Worm (Caenorhabditis elegans): Measurements from ENCODE around the gene F56A8.4.
A peak's percentile ranks its signal among the peaks of the same experiment; 100 is the strongest.
"Not testable (repeated sequence)": the region's sequence is repeated elsewhere in the genome, so short reads cannot be mapped to it uniquely, and the experiment has no call there.

F56A8.4 gene

DNA sequence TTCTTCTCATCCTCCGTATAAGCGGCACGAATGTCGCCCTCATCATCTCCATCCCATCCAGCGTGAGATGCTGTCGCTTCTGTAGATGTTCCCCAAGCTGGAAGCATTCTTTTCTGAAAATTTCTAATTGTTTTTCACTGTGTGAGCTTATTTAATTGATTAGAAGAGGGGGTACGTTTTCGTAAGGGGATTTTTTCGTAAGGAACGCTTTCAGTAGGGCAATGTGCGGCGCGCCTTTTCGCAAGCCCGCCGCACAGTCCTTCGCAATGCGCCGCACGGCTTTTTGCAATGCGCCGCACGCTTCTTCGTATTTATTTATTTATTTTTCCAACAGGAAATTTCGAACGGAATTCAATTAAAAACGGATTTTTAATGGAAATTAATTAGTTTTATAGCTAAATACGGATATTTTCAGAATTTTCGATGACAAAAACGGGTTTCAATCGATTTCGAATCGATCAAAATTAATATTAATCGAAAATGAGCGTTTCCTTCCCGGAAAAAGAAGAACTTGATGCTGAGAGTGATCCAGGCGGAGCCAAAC is 30.0 kb downstream of the F56A8.4 start, which contains the start of gene set-25:
Gene set-25, minus strand, starts transcription at position 120 of the 544 bp plus-strand sequence.
- TF ChIP-seq hmg-1.1 (GFP tag; IDR thresholded peaks at IDR 0.05) (peak; percentile 65), lin-38 (GFP tag; IDR thresholded peaks at IDR 0.05) (peak; percentile 47), hlh-11 (tag; optimal IDR thresholded peaks at IDR 0.05) (peak; percentile 13), pha-4 (GFP tag; IDR thresholded peaks at IDR 0.05) (peak; percentile 50; the same call in 1 of the 2 replicates), mep-1 (tag; optimal IDR thresholded peaks at IDR 0.05) (peak; percentile 36), lin-29 (GFP tag; IDR thresholded peaks at IDR 0.05) (peak; percentile 17; the same call in 1 of the 2 replicates), aha-1 (tag) (peak; percentile 27), unc-130 (GFP tag; optimal IDR thresholded peaks at IDR 0.05) (peak; percentile 13), ctbp-1 (GFP tag; IDR thresholded peaks at IDR 0.05) (peak; percentile 36; the same call in 1 of the 2 replicates), egl-43 (GFP tag; IDR thresholded peaks at IDR 0.05) (0 out of 2 replicates have a peak, but pooled peaks have one; percentile 23)
- TF ChIP-seq pha-4 (tag; optimal IDR thresholded peaks at IDR 0.05): not testable (repeated sequence)

DNA sequence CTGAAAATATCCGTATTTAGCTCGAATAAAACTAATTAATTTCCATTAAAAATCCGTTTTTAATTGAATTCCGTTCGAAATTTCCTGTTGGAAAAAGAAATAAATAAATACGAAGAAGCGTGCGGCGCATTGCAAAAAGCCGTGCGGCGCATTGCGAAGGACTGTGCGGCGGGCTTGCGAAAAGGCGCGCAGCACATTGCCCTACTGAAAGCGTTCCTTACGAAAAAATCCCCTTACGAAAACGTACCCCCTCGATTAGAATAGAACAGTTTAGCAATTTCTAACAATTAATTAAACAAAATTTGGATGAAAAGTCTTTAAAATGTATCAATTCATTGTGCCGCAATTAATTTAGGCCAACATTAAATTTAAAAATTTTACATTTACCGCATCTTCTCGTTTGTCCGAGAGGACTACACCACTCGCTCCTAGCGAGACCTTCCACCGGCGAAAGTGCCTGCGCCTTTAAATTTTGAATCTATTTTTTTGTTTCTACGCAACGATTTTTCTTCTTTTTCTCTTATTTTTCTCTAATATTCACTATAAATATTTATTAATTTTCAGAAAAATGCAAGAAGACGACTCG is 33.3 kb downstream of the F56A8.4 start, which contains the start of gene npp-18:
Gene npp-18, plus strand, starts transcription at position 565 of the 586 bp plus-strand sequence.
- TF ChIP-seq rbr-2 (tag; optimal IDR thresholded peaks at IDR 0.05) (peak; percentile 61), dpl-1 (GFP tag; optimal IDR thresholded peaks at IDR 0.05) (peak; percentile 89), F37D6.2 (tag; optimal IDR thresholded peaks at IDR 0.05) (peak; percentile 16), ctbp-1 (GFP tag; IDR thresholded peaks at IDR 0.05) (peak; percentile 70; the same call in 1 of the 2 replicates), hmg-1.1 (GFP tag; IDR thresholded peaks at IDR 0.05) (peak; percentile 86), ZK337.2 (GFP tag; IDR thresholded peaks at IDR 0.05) (0 out of 2 replicates have a peak, but pooled peaks have one; percentile 46), nhr-102 (tag; optimal IDR thresholded peaks at IDR 0.05) (peak; percentile 49), F10B5.3 (tag; optimal IDR thresholded peaks at IDR 0.05) (peak; percentile 43), lin-1 (GFP tag; IDR thresholded peaks at IDR 0.05) (0 out of 2 replicates have a peak, but pooled peaks have one; percentile 54), lin-29 (GFP tag; IDR thresholded peaks at IDR 0.05) (peak; percentile 58; the same call in 1 of the 2 replicates), pha-4 (GFP tag; IDR thresholded peaks at IDR 0.05) (peak; percentile 77), dmd-8 (GFP tag; IDR thresholded peaks at IDR 0.05) (0 out of 2 replicates have a peak, but pooled peaks have one; percentile 44), tra-1 (GFP tag; IDR thresholded peaks at IDR 0.05) (peak; percentile 71; the same call in 1 of the 2 replicates), mes-2 (tag; optimal IDR thresholded peaks at IDR 0.05; ENCODE audit: poor library complexity, severe bottlenecking) (peak; percentile 81), T26A8.4 (GFP tag; IDR thresholded peaks at IDR 0.05) (peak; percentile 87), set-16 (GFP tag; IDR thresholded peaks at IDR 0.05) (peak; percentile 55; the same call in 1 of the 2 replicates), daf-16 (tag; optimal IDR thresholded peaks at IDR 0.05) (peak; percentile 2), snpc-1.2 (GFP tag; IDR thresholded peaks at IDR 0.05) (0 out of 2 replicates have a peak, but pooled peaks have one; percentile 7), ztf-7 (tag; optimal IDR thresholded peaks at IDR 0.05) (peak; percentile 0), dmd-6 (GFP tag; IDR thresholded peaks at IDR 0.05) (peak; percentile 54), nhr-42 (GFP tag; IDR thresholded peaks at IDR 0.05) (0 out of 2 replicates have a peak, but pooled peaks have one; percentile 62), nhr-28 (tag; optimal IDR thresholded peaks at IDR 0.05) (peak; percentile 9), php-3 (GFP tag; IDR thresholded peaks at IDR 0.05) (peak; percentile 45; the same call in 1 of the 2 replicates), Y48G9A.11 (GFP tag; IDR thresholded peaks at IDR 0.05) (peak; percentile 55; the same call in 1 of the 2 replicates), ceh-62 (tag; optimal IDR thresholded peaks at IDR 0.05) (peak; percentile 12), hlh-11 (tag; optimal IDR thresholded peaks at IDR 0.05) (peak; percentile 4), vab-7 (GFP tag; IDR thresholded peaks at IDR 0.05) (peak; percentile 67), egl-43 (GFP tag; IDR thresholded peaks at IDR 0.05) (peak; percentile 76; the same call in 1 of the 2 replicates), saeg-2 (GFP tag; IDR thresholded peaks at IDR 0.05) (peak; percentile 76; the same call in 1 of the 2 replicates), lin-38 (GFP tag; IDR thresholded peaks at IDR 0.05) (peak; percentile 84), hlh-30 (tag; optimal IDR thresholded peaks at IDR 0.05; ENCODE audit: insufficient read depth) (peak; percentile 4), zfp-3 (GFP tag; conservative IDR thresholded peaks at IDR 0.05) (peak; percentile 70), D1046.2 (GFP tag; IDR thresholded peaks at IDR 0.05) (peak; percentile 77; the same call in 1 of the 2 replicates), lim-7 (GFP tag; IDR thresholded peaks at IDR 0.05) (peak; percentile 62; the same call in 1 of the 2 replicates), arid-1 (GFP tag; conservative IDR thresholded peaks at IDR 0.05) (0 out of 2 replicates have a peak, but pooled peaks have one; percentile 15), ceh-20 (GFP tag; IDR thresholded peaks at IDR 0.05) (peak; percentile 77), dve-1 (tag; optimal IDR thresholded peaks at IDR 0.05; ENCODE audit: insufficient read depth) (peak; percentile 56), lsy-2 (tag; optimal IDR thresholded peaks at IDR 0.05) (peak in 1 of 2 experiments; percentile 86)
- TF ChIP-seq pha-4 (tag; optimal IDR thresholded peaks at IDR 0.05); daf-16 (GFP tag; optimal IDR thresholded peaks at IDR 0.05): not testable (repeated sequence)
